Worm (Caenorhabditis elegans) whole organism, young adult: ENCODE results near the gene T22C8.1.
A peak's percentile ranks its signal among the peaks of the same experiment; 100 is the strongest.

ENCODE experiments used
- B0019.2 ChIP-seq: fragments of 200-800 bp; sonication (Bioruptor generic); conservative IDR thresholded peaks from 2 replicates; pipeline ENCODE4 v1.3.6; 2022; ENCODE audit warnings: missing genetic modification reagents, missing genetic modification characterization, missing compliant biosample characterization
- F23B12.7 ChIP-seq: sonication (generic microtip); optimal IDR thresholded peaks from 2 replicates; lab custom pipeline; 2017; ENCODE audit warnings: missing genetic modification characterization, mild to moderate bottlenecking, missing compliant biosample characterization, antibody characterized with exemption, moderate library complexity; ENCODE audit not compliant: insufficient read depth
- F33H1.4 ChIP-seq: fragments of 200-800 bp; sonication (Bioruptor generic); IDR thresholded peaks from 2 replicates; pipeline ENCODE4 v1.3.6; 2022; ENCODE audit warnings: missing genetic modification reagents, missing genetic modification characterization, missing compliant biosample characterization
- Y79H2A.3 ChIP-seq: fragments of 200-800 bp; sonication (Bioruptor generic); conservative IDR thresholded peaks from 2 replicates; pipeline ENCODE4 v1.3.6; 2022; ENCODE audit warnings: missing genetic modification reagents, missing genetic modification characterization, missing compliant biosample characterization
- aptf-2 ChIP-seq: fragments of 200-800 bp; sonication (Bioruptor generic); conservative IDR thresholded peaks from 2 replicates; pipeline ENCODE4 v1.3.6; 2022; ENCODE audit warnings: missing genetic modification reagents, missing genetic modification characterization, missing compliant biosample characterization
- athp-1 ChIP-seq: sonication (generic microtip); optimal IDR thresholded peaks from 2 replicates; lab custom pipeline; 2017; ENCODE audit warnings: mild to moderate bottlenecking, missing genetic modification characterization, missing compliant biosample characterization
- attf-5 ChIP-seq: fragments of 200-800 bp; sonication (Bioruptor generic); optimal IDR thresholded peaks from 2 replicates; lab custom pipeline; 2018; ENCODE audit warnings: mild to moderate bottlenecking, missing genetic modification characterization, missing compliant biosample characterization
- cebp-1 ChIP-seq, 2 experiments: fragments of 200-800 bp in 1 of 2; sonication (Bioruptor generic) in 1 of 2; sonication (generic microtip) in 1 of 2; IDR thresholded peaks in 1 of 2; optimal IDR thresholded peaks in 1 of 2; 2 replicates each; pipeline versions ENCODE4 v1.3.6 to Lab custom; 2017 to 2022; ENCODE audit warnings: missing compliant biosample characterization in 2 of 2, missing genetic modification characterization in 2 of 2, mild to moderate bottlenecking in 1 of 2, missing genetic modification reagents in 1 of 2, moderate library complexity in 1 of 2
- cebp-2 ChIP-seq: fragments of 200-800 bp; sonication (Bioruptor generic); IDR thresholded peaks from 2 replicates; pipeline ENCODE4 v1.3.6; 2022; ENCODE audit warnings: missing genetic modification characterization, missing compliant biosample characterization
- ceh-40 ChIP-seq: fragments of 200-800 bp; sonication (Bioruptor generic); IDR thresholded peaks from 2 replicates; pipeline ENCODE4 v1.3.6; 2022; ENCODE audit warnings: missing genetic modification characterization, missing compliant biosample characterization
- ceh-58 ChIP-seq: fragments of 200-800 bp; sonication (Bioruptor generic); IDR thresholded peaks from 2 replicates; pipeline ENCODE4 v1.3.6; 2022; ENCODE audit warnings: missing genetic modification characterization, missing compliant biosample characterization
- dpl-1 ChIP-seq: fragments of 150-350 bp; optimal IDR thresholded peaks from 2 replicates; lab custom pipeline; 2014; ENCODE audit warnings: missing biosample characterization, missing genetic modification reagents, missing genetic modification characterization
- efl-1 ChIP-seq: fragments of 150-350 bp; optimal IDR thresholded peaks from 2 replicates; lab custom pipeline; 2014; ENCODE audit warnings: missing biosample characterization, missing genetic modification reagents, missing genetic modification characterization
- gei-17 ChIP-seq: fragments of 200-800 bp; sonication (Bioruptor generic); optimal IDR thresholded peaks from 2 replicates; lab custom pipeline; 2018; ENCODE audit warnings: mild to moderate bottlenecking, missing genetic modification characterization, missing compliant biosample characterization
- hmg-1.2 ChIP-seq: fragments of 200-800 bp; sonication (Bioruptor generic); IDR thresholded peaks from 2 replicates; pipeline ENCODE4 v1.3.6; 2022; ENCODE audit warnings: missing genetic modification reagents, missing genetic modification characterization, missing compliant biosample characterization
- lag-1 ChIP-seq: fragments of 200-800 bp; sonication (Bioruptor generic); IDR thresholded peaks from 2 replicates; pipeline ENCODE4 v1.3.6; 2022; ENCODE audit warnings: missing genetic modification reagents, missing genetic modification characterization, missing compliant biosample characterization
- let-526 ChIP-seq: fragments of 200-800 bp; sonication (Bioruptor generic); IDR thresholded peaks from 2 replicates; pipeline ENCODE4 v1.3.6; 2022; ENCODE audit warnings: missing genetic modification reagents, missing genetic modification characterization, missing compliant biosample characterization
- let-607 ChIP-seq, 2 experiments: fragments of 200-800 bp in 1 of 2; sonication (Bioruptor generic) in 1 of 2; sonication (generic microtip) in 1 of 2; optimal IDR thresholded peaks; 2 replicates each; lab custom pipeline; 2016 to 2018; ENCODE audit warnings: mild to moderate bottlenecking in 2 of 2, missing compliant biosample characterization in 2 of 2, missing genetic modification characterization in 2 of 2, moderate library complexity in 2 of 2, missing genotype in 1 of 2
- lin-26 ChIP-seq: fragments of 200-800 bp; sonication (Bioruptor generic); IDR thresholded peaks from 2 replicates; pipeline ENCODE4 v1.3.6; 2022; ENCODE audit warnings: missing genetic modification reagents, missing genetic modification characterization, missing compliant biosample characterization
- lin-40 ChIP-seq: sonication (generic microtip); optimal IDR thresholded peaks from 2 replicates; lab custom pipeline; 2016; ENCODE audit warnings: missing genetic modification characterization, mild to moderate bottlenecking, missing compliant biosample characterization, missing genotype, missing genetic modification reagents
- lin-54 ChIP-seq: fragments of 200-800 bp; sonication (Bioruptor generic); optimal IDR thresholded peaks from 2 replicates; lab custom pipeline; 2018; ENCODE audit warnings: mild to moderate bottlenecking, missing genetic modification characterization, missing compliant biosample characterization
- lsl-1 ChIP-seq: fragments of 200-800 bp; sonication (Bioruptor generic); optimal IDR thresholded peaks from 2 replicates; lab custom pipeline; 2018; ENCODE audit warnings: mild to moderate bottlenecking, missing genetic modification characterization, moderate library complexity, missing compliant biosample characterization
- madf-10 ChIP-seq: sonication (generic microtip); optimal IDR thresholded peaks from 2 replicates; lab custom pipeline; 2016; ENCODE audit warnings: mild to moderate bottlenecking, missing genetic modification characterization, missing compliant biosample characterization
- madf-3 ChIP-seq: fragments of 200-800 bp; sonication (Bioruptor generic); IDR thresholded peaks from 2 replicates; pipeline ENCODE4 v1.3.6; 2022; ENCODE audit warnings: missing genetic modification reagents, missing genetic modification characterization, missing compliant biosample characterization
- madf-6 ChIP-seq: fragments of 200-800 bp; sonication (Bioruptor generic); IDR thresholded peaks from 2 replicates; pipeline ENCODE4 v1.3.6; 2022; ENCODE audit warnings: missing genetic modification reagents, missing genetic modification characterization, missing compliant biosample characterization
- madf-8 ChIP-seq: fragments of 200-800 bp; sonication (Bioruptor generic); conservative IDR thresholded peaks from 2 replicates; pipeline ENCODE4 v1.3.6; 2022; ENCODE audit warnings: missing genetic modification reagents, missing genetic modification characterization, missing compliant biosample characterization
- mcd-1 ChIP-seq: fragments of 200-800 bp; sonication (Bioruptor generic); IDR thresholded peaks from 2 replicates; pipeline ENCODE4 v1.3.6; 2022; ENCODE audit warnings: missing genetic modification reagents, missing genetic modification characterization, missing compliant biosample characterization
- nfya-2 ChIP-seq: fragments of 200-800 bp; sonication (Bioruptor generic); IDR thresholded peaks from 2 replicates; pipeline ENCODE4 v1.3.6; 2022; ENCODE audit warnings: missing genetic modification reagents, missing genetic modification characterization, missing compliant biosample characterization
- sdz-38 ChIP-seq: sonication (generic microtip); optimal IDR thresholded peaks from 2 replicates; lab custom pipeline; 2016; ENCODE audit warnings: missing genotype, missing genetic modification characterization, missing compliant biosample characterization
- snpc-1.1 ChIP-seq: sonication (generic microtip); optimal IDR thresholded peaks from 2 replicates; lab custom pipeline; 2017; ENCODE audit warnings: missing genetic modification characterization, mild to moderate bottlenecking, missing compliant biosample characterization, antibody characterized with exemption, moderate library complexity, missing genotype, missing genetic modification reagents; ENCODE audit not compliant: insufficient read depth
- snpc-1.3 ChIP-seq: sonication (generic microtip); optimal IDR thresholded peaks from 2 replicates; lab custom pipeline; 2017; ENCODE audit warnings: missing genetic modification characterization, mild to moderate bottlenecking, missing compliant biosample characterization, antibody characterized with exemption, moderate library complexity, missing genotype, missing genetic modification reagents; ENCODE audit not compliant: insufficient read depth
- snpc-4 ChIP-seq, 5 experiments: fragments of 150-350 bp in 1 of 5; sonication (generic microtip) in 4 of 5; optimal IDR thresholded peaks; 2 replicates each; lab custom pipeline; 2014 to 2018; ENCODE audit warnings: missing genetic modification characterization in 5 of 5, missing biosample characterization in 3 of 5, antibody characterized with exemption in 2 of 5, mild to moderate bottlenecking in 2 of 5, missing compliant biosample characterization in 2 of 5, missing genotype in 2 of 5, moderate library complexity in 2 of 5, missing genetic modification reagents in 1 of 5
- sptf-2 ChIP-seq: fragments of 200-800 bp; sonication (Bioruptor generic); optimal IDR thresholded peaks from 2 replicates; lab custom pipeline; 2018; ENCODE audit warnings: mild to moderate bottlenecking, missing genetic modification characterization, missing compliant biosample characterization
- tbp1 ChIP-seq: fragments of 200-800 bp; sonication (Bioruptor generic); optimal IDR thresholded peaks from 2 replicates; lab custom pipeline; 2018; ENCODE audit warnings: mild to moderate bottlenecking, missing genetic modification characterization, missing compliant biosample characterization
- tbx-9 ChIP-seq: sonication (generic microtip); optimal IDR thresholded peaks from 2 replicates; lab custom pipeline; 2016; ENCODE audit warnings: borderline replicate concordance, missing genetic modification characterization, inconsistent platforms, missing compliant biosample characterization
- zfh-2 ChIP-seq: fragments of 200-800 bp; sonication (Bioruptor generic); conservative IDR thresholded peaks from 2 replicates; pipeline ENCODE4 v1.3.6; 2022; ENCODE audit warnings: missing genetic modification reagents, missing genetic modification characterization, missing compliant biosample characterization
- ztf-25 ChIP-seq: fragments of 200-800 bp; sonication (Bioruptor generic); IDR thresholded peaks from 2 replicates; pipeline ENCODE4 v1.3.6; 2022; ENCODE audit warnings: missing genetic modification reagents, missing genetic modification characterization, missing compliant biosample characterization
- ztf-28 ChIP-seq: fragments of 200-800 bp; sonication (Bioruptor generic); IDR thresholded peaks from 2 replicates; pipeline ENCODE4 v1.3.6; 2022; ENCODE audit warnings: missing genetic modification reagents, missing genetic modification characterization, missing compliant biosample characterization
- ztf-3 ChIP-seq: fragments of 200-800 bp; sonication (Bioruptor generic); optimal IDR thresholded peaks from 2 replicates; lab custom pipeline; 2018; ENCODE audit warnings: mild to moderate bottlenecking, missing genetic modification characterization, missing compliant biosample characterization

The T22C8.1 gene

DNA sequence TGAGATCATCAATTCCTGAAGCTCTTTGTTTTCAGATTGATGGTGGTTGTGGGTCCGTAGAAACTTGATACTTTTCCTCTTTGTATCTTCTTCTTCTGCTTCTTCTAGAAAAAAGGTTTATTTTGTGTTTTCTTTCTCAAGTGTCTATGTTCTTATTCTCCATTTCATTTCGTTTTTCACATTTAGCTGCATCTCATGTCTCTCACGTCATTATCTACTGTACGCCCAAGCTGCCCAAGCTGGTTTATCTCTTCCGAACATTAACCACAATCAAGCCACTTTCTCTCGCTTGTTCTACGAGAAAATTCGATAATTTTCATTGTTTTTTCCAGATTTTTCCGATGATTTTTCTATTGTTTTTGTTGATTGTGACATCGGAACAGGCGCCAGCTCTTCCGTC, 13.4 kb upstream of the T22C8.1 start, which contains the start of gene F28C6.5:
Gene F28C6.5, plus strand, starts transcription at position 301 of the 400 bp plus-strand sequence.
- no peak for TF ChIP-seq madf-8 (GFP tag; lab: Robert Waterston, UW)
- no peak for TF ChIP-seq cebp-2
- no peak for TF ChIP-seq madf-3 (GFP tag; lab: Robert Waterston, UW)
- no peak for TF ChIP-seq sdz-38 (tag; lab: Kevin White, UChicago)
- no peak for TF ChIP-seq gei-17 (GFP tag; lab: Kevin White, UChicago)
- no peak for TF ChIP-seq lag-1 (GFP tag; lab: Robert Waterston, UW)
- no peak for TF ChIP-seq attf-5 (GFP tag; lab: Kevin White, UChicago)
- no peak for TF ChIP-seq cebp-1 (GFP tag; IDR thresholded peaks at IDR 0.05; lab: Robert Waterston, UW)
- no peak for TF ChIP-seq cebp-1 (tag; optimal IDR thresholded peaks at IDR 0.05; lab: Kevin White, UChicago)
- no peak for TF ChIP-seq ceh-58 (GFP tag; lab: Robert Waterston, UW)
- TF ChIP-seq B0019.2: no peak
- TF ChIP-seq, all 124 proteins: peak for 0

DNA sequence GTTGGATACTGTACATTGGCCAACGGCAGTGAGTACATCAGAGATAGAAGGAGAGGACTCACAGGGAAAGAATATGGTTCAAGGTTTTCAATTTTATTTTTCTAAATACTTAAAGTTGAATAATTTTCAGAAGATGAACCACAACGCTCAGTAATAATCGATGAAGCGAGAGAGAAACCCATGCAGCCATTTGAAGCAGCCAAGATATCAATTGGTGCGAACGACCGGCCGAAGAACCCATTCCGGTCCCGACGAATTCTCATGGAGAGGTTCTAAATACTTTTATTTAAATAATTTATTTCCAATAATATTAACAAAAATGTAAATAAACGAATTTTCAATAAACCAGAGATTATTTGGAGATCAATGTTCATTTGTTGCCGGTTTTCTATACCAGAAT, 12.4 kb upstream of the T22C8.1 start, which contains the start of gene pigg-1:
Gene pigg-1, minus strand, starts transcription at position 101 of the 400 bp plus-strand sequence.
- TF ChIP-seq snpc-4 (GFP tag; optimal IDR thresholded peaks at IDR 0.05; lab: Kevin White, UChicago) (no peak), snpc-4 (tag; optimal IDR thresholded peaks at IDR 0.05; lab: Kevin White, UChicago) (no peak), Y79H2A.3 (GFP tag; lab: Robert Waterston, UW) (no peak), ztf-25 (GFP tag; lab: Robert Waterston, UW) (no peak), ztf-28 (GFP tag; lab: Robert Waterston, UW) (no peak), lin-40 (tag; lab: Kevin White, UChicago) (no peak), tbx-9 (tag; lab: Kevin White, UChicago) (no peak), lag-1 (GFP tag; lab: Robert Waterston, UW) (no peak), athp-1 (tag; lab: Kevin White, UChicago) (no peak), aptf-2 (GFP tag; lab: Robert Waterston, UW) (no peak)

DNA sequence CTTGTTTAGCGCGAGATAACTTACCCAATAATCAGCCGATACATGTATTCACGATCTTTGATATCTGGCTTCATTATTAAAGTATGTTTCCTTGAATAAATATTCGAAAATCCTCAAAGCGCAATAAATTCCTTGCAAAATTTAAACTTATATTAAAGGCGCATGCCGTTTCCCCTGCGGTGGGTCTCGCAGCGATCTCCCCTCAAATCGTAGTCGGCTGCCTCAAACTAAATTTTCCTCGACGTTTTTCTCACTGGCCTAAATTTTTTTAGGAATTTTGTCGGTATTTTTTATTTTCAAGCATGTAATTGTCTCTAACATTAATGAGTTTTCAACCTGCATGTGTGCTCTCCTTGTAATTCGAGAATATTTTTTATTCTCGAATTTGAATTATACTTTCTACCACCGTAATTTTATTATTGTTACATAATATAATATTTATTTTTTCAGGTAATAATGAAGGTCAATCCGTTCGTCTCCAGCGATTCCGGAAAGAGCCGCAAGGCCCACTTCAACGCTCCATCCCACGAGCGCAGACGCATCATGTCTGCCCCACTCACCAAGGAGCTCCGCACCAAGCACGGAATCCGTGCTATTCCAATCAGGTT, 10.1 kb upstream of the T22C8.1 start, which contains the start of the genes cpf-1 and rpl-26:
Gene cpf-1, minus strand, starts transcription at position 104 of the 608 bp plus-strand sequence.
Gene rpl-26, plus strand, starts transcription at position 449 of the 608 bp plus-strand sequence.
- TF ChIP-seq dpl-1 (GFP tag; lab: Kevin White, UChicago) (no peak), lin-26 (GFP tag; lab: Robert Waterston, UW) (no peak), attf-5 (GFP tag; lab: Kevin White, UChicago) (peak; percentile 18), sptf-2 (peak; percentile 92), snpc-1.3 (peak; percentile 34), efl-1 (peak; percentile 9), hmg-1.2 (GFP tag; lab: Robert Waterston, UW) (peak; percentile 28; the same call in 1 of the 2 replicates), zfh-2 (GFP tag; lab: Robert Waterston, UW) (0 out of 2 replicates have a peak, but pooled peaks have one; percentile 8), snpc-1.1 (peak; percentile 54), tbp1 (GFP tag; lab: Kevin White, UChicago) (peak; percentile 33), ztf-3 (GFP tag; lab: Kevin White, UChicago) (no peak), lin-54 (GFP tag; lab: Kevin White, UChicago) (peak; percentile 60), F23B12.7 (tag; lab: Kevin White, UChicago) (peak; percentile 30), mcd-1 (GFP tag; lab: Robert Waterston, UW) (peak; percentile 32; the same call in 1 of the 2 replicates), aptf-2 (GFP tag; lab: Robert Waterston, UW) (no peak), let-607 (tag; optimal IDR thresholded peaks at IDR 0.05; lab: Kevin White, UChicago) (no peak), madf-10 (tag; lab: Kevin White, UChicago) (no peak), nfya-2 (GFP tag; lab: Robert Waterston, UW) (no peak), lsl-1 (GFP tag; lab: Kevin White, UChicago) (peak; percentile 34), madf-6 (GFP tag; lab: Robert Waterston, UW) (peak; percentile 38; the same call in 1 of the 2 replicates), let-526 (GFP tag; lab: Robert Waterston, UW) (no peak), F33H1.4 (GFP tag; lab: Robert Waterston, UW) (peak; percentile 88), snpc-4 (GFP tag; optimal IDR thresholded peaks at IDR 0.05; lab: Kevin White, UChicago) (peak; percentile 71), snpc-4 (tag; optimal IDR thresholded peaks at IDR 0.05; lab: Kevin White, UChicago) (peak; percentile 55 to 80 (median 74)), ceh-40 (GFP tag; lab: Robert Waterston, UW) (no peak)
